Worm (Caenorhabditis elegans) whole organism, young adult: ENCODE measurements around the gene fbxb-46.

ENCODE experiments used
- T26A5.8 ChIP-seq: sonication (generic microtip); optimal IDR thresholded peaks from 2 replicates; lab custom pipeline; 2016; ENCODE audit warnings: missing genetic modification characterization, missing compliant biosample characterization
- ceh-27 ChIP-seq: fragments of 200-800 bp; sonication (Bioruptor generic); optimal IDR thresholded peaks from 2 replicates; lab custom pipeline; 2018; ENCODE audit warnings: mild to moderate bottlenecking, missing genetic modification characterization, moderate library complexity, missing compliant biosample characterization
- ceh-40 ChIP-seq: fragments of 200-800 bp; sonication (Bioruptor generic); IDR thresholded peaks from 2 replicates; pipeline ENCODE4 v1.3.6; 2022; ENCODE audit warnings: missing genetic modification characterization, missing compliant biosample characterization
- ceh-91 ChIP-seq: fragments of 200-800 bp; sonication (Bioruptor generic); IDR thresholded peaks from 2 replicates; pipeline ENCODE4 v1.3.6; 2022; ENCODE audit warnings: missing genetic modification reagents, missing genetic modification characterization, missing compliant biosample characterization
- ekl-4 ChIP-seq: fragments of 200-800 bp; sonication (Bioruptor generic); IDR thresholded peaks from 2 replicates; pipeline ENCODE4 v1.3.6; 2022; ENCODE audit warnings: missing genetic modification reagents, missing genetic modification characterization, missing compliant biosample characterization
- nhr-179 ChIP-seq: sonication (generic microtip); optimal IDR thresholded peaks from 2 replicates; lab custom pipeline; 2016; ENCODE audit warnings: mild to moderate bottlenecking, missing genetic modification characterization, missing compliant biosample characterization
- snpc-4 ChIP-seq, 5 experiments: fragments of 150-350 bp in 1 of 5; sonication (generic microtip) in 4 of 5; optimal IDR thresholded peaks; 2 replicates each; lab custom pipeline; 2014 to 2018; ENCODE audit warnings: missing genetic modification characterization in 5 of 5, missing biosample characterization in 3 of 5, antibody characterized with exemption in 2 of 5, mild to moderate bottlenecking in 2 of 5, missing compliant biosample characterization in 2 of 5, missing genotype in 2 of 5, moderate library complexity in 2 of 5, missing genetic modification reagents in 1 of 5
- zim-3 ChIP-seq: sonication (generic microtip); optimal IDR thresholded peaks from 2 replicates; lab custom pipeline; 2017; ENCODE audit warnings: mild to moderate bottlenecking, missing genetic modification characterization, moderate library complexity, missing compliant biosample characterization

ce11 chrII:1521956-1522355 lies 49.0 kb downstream of the fbxb-46 start:
- TF ChIP-seq T26A5.8 (no peak), snpc-4 (GFP tag; optimal IDR thresholded peaks at IDR 0.05; lab: Kevin White, UChicago) (no peak), snpc-4 (tag; optimal IDR thresholded peaks at IDR 0.05; lab: Kevin White, UChicago) (no peak), ekl-4 (GFP tag; lab: Robert Waterston, UW) (no peak), ceh-40 (GFP tag; lab: Robert Waterston, UW) (no peak), zim-3 (no peak), ceh-91 (GFP tag; lab: Robert Waterston, UW) (no peak), ceh-27 (GFP tag; lab: Kevin White, UChicago) (no peak), nhr-179 (tag; lab: Kevin White, UChicago) (no peak)
